Worm (Caenorhabditis elegans) whole organism, late embryonic: ENCODE data around the gene cdk-12.

ENCODE experiments used
- C08G9.2 ChIP-seq: sonication (generic microtip); optimal IDR thresholded peaks from 2 replicates; lab custom pipeline; 2016; ENCODE audit warnings: mild to moderate bottlenecking, missing genetic modification characterization, moderate library complexity, missing compliant biosample characterization
- dmd-4 ChIP-seq: sonication (generic microtip); optimal IDR thresholded peaks from 2 replicates; lab custom pipeline; 2016; ENCODE audit warnings: borderline replicate concordance, missing genetic modification characterization, missing compliant biosample characterization
- elt-2 ChIP-seq: sonication (generic microtip); optimal IDR thresholded peaks from 2 replicates; lab custom pipeline; 2016; ENCODE audit warnings: missing genetic modification reagents, missing genetic modification characterization, missing compliant biosample characterization
- elt-4 ChIP-seq: sonication (generic microtip); optimal IDR thresholded peaks from 2 replicates; lab custom pipeline; 2016; ENCODE audit warnings: missing genetic modification characterization, missing compliant biosample characterization
- ets-4 ChIP-seq: sonication (generic microtip); optimal IDR thresholded peaks from 2 replicates; lab custom pipeline; 2016; ENCODE audit warnings: missing genetic modification characterization, missing compliant biosample characterization
- fkh-10 ChIP-seq: fragments of 150-350 bp; optimal IDR thresholded peaks from 2 replicates; lab custom pipeline; 2014; ENCODE audit warnings: missing biosample characterization, missing genetic modification reagents, missing genetic modification characterization
- hlh-30 ChIP-seq: sonication (generic microtip); optimal IDR thresholded peaks from 2 replicates; lab custom pipeline; 2017; ENCODE audit warnings: antibody characterized with exemption, missing genetic modification characterization, missing compliant biosample characterization; ENCODE audit not compliant: insufficient read depth
- pag-3 ChIP-seq: sonication (generic microtip); optimal IDR thresholded peaks from 2 replicates; lab custom pipeline; 2016; ENCODE audit warnings: missing compliant biosample characterization, missing genetic modification characterization, borderline replicate concordance
- pax-1 ChIP-seq: fragments of 150-350 bp; optimal IDR thresholded peaks from 2 replicates; lab custom pipeline; 2014; ENCODE audit warnings: missing biosample characterization, missing genetic modification characterization
- pha-4 ChIP-seq: fragments of 150-350 bp; optimal IDR thresholded peaks from 2 replicates; lab custom pipeline; 2018; ENCODE audit warnings: missing biosample characterization, missing genetic modification reagents, missing genetic modification characterization
- pqm-1 ChIP-seq: sonication (generic microtip); optimal IDR thresholded peaks from 2 replicates; lab custom pipeline; 2016; ENCODE audit warnings: missing genetic modification characterization, missing compliant biosample characterization
- unc-42 ChIP-seq: sonication (generic microtip); optimal IDR thresholded peaks from 2 replicates; lab custom pipeline; 2016; ENCODE audit warnings: missing genotype, missing genetic modification characterization, missing compliant biosample characterization

ce11 chrIII:4321399-4321798 is 11.4 kb upstream of the cdk-12 start, which contains the start of gene H38K22.7:
- TF ChIP-seq C08G9.2 (tag; lab: Kevin White, UChicago) (no peak), pha-4 (no peak), pax-1 (tag; lab: Kevin White, UChicago) (no peak), elt-4 (tag; lab: Kevin White, UChicago) (no peak), ets-4 (tag; lab: Kevin White, UChicago) (no peak), unc-42 (tag; lab: Kevin White, UChicago) (no peak), pqm-1 (tag; lab: Kevin White, UChicago) (no peak), pag-3 (tag; lab: Kevin White, UChicago) (no peak), dmd-4 (tag; lab: Kevin White, UChicago) (no peak), fkh-10 (no peak), elt-2 (tag; lab: Kevin White, UChicago) (no peak), hlh-30 (no peak)
